Worm (Caenorhabditis elegans) whole organism, mixed stage, embryonic: Measurements from ENCODE around the gene txt-13.

ENCODE experiments used
- ceh-39 ChIP-seq: fragments of 150-350 bp; optimal IDR thresholded peaks from 2 replicates; lab custom pipeline; 2014; ENCODE audit warnings: missing biosample characterization, missing genetic modification characterization
- ces-1 ChIP-seq: fragments of 150-350 bp; optimal IDR thresholded peaks from 2 replicates; lab custom pipeline; 2014; ENCODE audit warnings: missing biosample characterization, missing genetic modification reagents, missing genetic modification characterization
- mep-1 ChIP-seq: fragments of 150-350 bp; optimal IDR thresholded peaks from 2 replicates; lab custom pipeline; 2017; ENCODE audit warnings: missing biosample characterization, missing genetic modification reagents, missing genetic modification characterization, inconsistent platforms
- nhr-28 ChIP-seq: fragments of 150-350 bp; optimal IDR thresholded peaks from 2 replicates; lab custom pipeline; 2014; ENCODE audit warnings: missing biosample characterization, missing genetic modification characterization
- nhr-76 ChIP-seq: sonication (generic microtip); optimal IDR thresholded peaks from 2 replicates; lab custom pipeline; 2017; ENCODE audit warnings: missing biosample characterization, missing genetic modification characterization
- sptf-1 ChIP-seq: sonication (generic microtip); optimal IDR thresholded peaks from 2 replicates; lab custom pipeline; 2017; ENCODE audit warnings: mild to moderate bottlenecking, missing genetic modification characterization, moderate library complexity, missing compliant biosample characterization

DNA sequence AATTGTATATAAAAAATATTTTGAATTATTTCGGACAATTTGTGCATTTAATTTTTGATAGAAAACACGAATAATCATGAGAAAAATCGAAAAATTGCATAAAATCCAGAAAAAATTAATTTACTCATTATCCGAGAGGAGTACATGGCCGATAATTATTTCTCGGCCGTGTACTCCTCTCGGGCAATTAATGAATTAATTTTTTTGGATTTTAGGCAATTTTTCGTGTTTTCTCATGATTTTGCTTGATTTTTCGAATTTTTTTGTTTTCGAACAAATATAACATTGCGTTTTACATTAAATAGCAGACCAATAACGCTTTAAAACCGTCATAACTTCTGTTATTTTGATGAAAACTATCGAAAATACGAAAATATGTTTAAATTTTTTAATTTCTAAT is 32.4 kb upstream of the txt-13 start:
- no peak for TF ChIP-seq nhr-28 (tag; lab: Kevin White, UChicago)
- TF ChIP-seq ceh-39 (tag; lab: Kevin White, UChicago), result no peak
- TF ChIP-seq ces-1, result no peak
- no peak for TF ChIP-seq sptf-1 (tag; lab: Kevin White, UChicago)
- TF ChIP-seq nhr-76 (tag; lab: Kevin White, UChicago), result no peak
- no peak for TF ChIP-seq mep-1 (tag; lab: Kevin White, UChicago)
